Worm (Caenorhabditis elegans) whole organism, late embryonic: ENCODE measurements around the gene F07C4.6.

Source experiments
- C08G9.2 ChIP-seq: sonication (generic microtip); optimal IDR thresholded peaks from 2 replicates; lab custom pipeline; 2016; ENCODE audit warnings: mild to moderate bottlenecking, missing genetic modification characterization, moderate library complexity, missing compliant biosample characterization
- ama-1 ChIP-seq: fragments of 150-350 bp; optimal IDR thresholded peaks from 2 replicates; lab custom pipeline; 2014
- ceh-31 ChIP-seq: sonication (generic microtip); optimal IDR thresholded peaks from 2 replicates; lab custom pipeline; 2016; ENCODE audit warnings: missing genetic modification characterization, missing compliant biosample characterization
- ceh-34 ChIP-seq: sonication (generic microtip); optimal IDR thresholded peaks from 2 replicates; lab custom pipeline; 2016; ENCODE audit warnings: mild to moderate bottlenecking, missing genetic modification characterization, missing compliant biosample characterization
- ceh-9 ChIP-seq: sonication (generic microtip); optimal IDR thresholded peaks from 2 replicates; lab custom pipeline; 2016; ENCODE audit warnings: mild to moderate bottlenecking, missing genetic modification characterization, inconsistent platforms, missing compliant biosample characterization
- mec-3 ChIP-seq: sonication (generic microtip); optimal IDR thresholded peaks from 2 replicates; lab custom pipeline; 2016; ENCODE audit warnings: borderline replicate concordance, missing genetic modification characterization, missing compliant biosample characterization
- sox-4 ChIP-seq: sonication (generic microtip); optimal IDR thresholded peaks from 2 replicates; lab custom pipeline; 2017; ENCODE audit warnings: mild to moderate bottlenecking, missing genetic modification characterization, inconsistent platforms, missing compliant biosample characterization
- tbx-7 ChIP-seq: sonication (generic microtip); optimal IDR thresholded peaks from 2 replicates; lab custom pipeline; 2016; ENCODE audit warnings: missing genotype, missing genetic modification characterization, missing compliant biosample characterization
- ttx-3 ChIP-seq: sonication (generic microtip); optimal IDR thresholded peaks from 2 replicates; lab custom pipeline; 2016; ENCODE audit warnings: missing genetic modification reagents, missing genetic modification characterization, missing compliant biosample characterization
- unc-55 ChIP-seq: sonication (generic microtip); optimal IDR thresholded peaks from 2 replicates; lab custom pipeline; 2017; ENCODE audit warnings: missing biosample characterization, missing genetic modification reagents, missing genetic modification characterization
- unc-86 ChIP-seq: sonication (generic microtip); optimal IDR thresholded peaks from 2 replicates; lab custom pipeline; 2016; ENCODE audit warnings: missing genetic modification characterization, missing compliant biosample characterization

- no peak for TF ChIP-seq ceh-34
- no peak for TF ChIP-seq ama-1 (lab: Kevin White, UChicago)
- no peak for TF ChIP-seq ceh-9 (tag; lab: Kevin White, UChicago)
- no peak for TF ChIP-seq mec-3 (tag; lab: Kevin White, UChicago)
- no peak for TF ChIP-seq unc-55
- no peak for TF ChIP-seq unc-86 (tag; lab: Kevin White, UChicago)
- TF ChIP-seq ttx-3 (tag; lab: Kevin White, UChicago) = no peak
- TF ChIP-seq sox-4 = no peak
- no peak for TF ChIP-seq tbx-7
- TF ChIP-seq C08G9.2 (tag; lab: Kevin White, UChicago) = no peak
- no peak for TF ChIP-seq ceh-31 (tag; lab: Kevin White, UChicago)
Measured at ce11 chrV:7626550-7626949, at the start of gene F07C4.6.
